Worm (Caenorhabditis elegans): ENCODE data around the gene lgc-14.
A peak's percentile ranks its signal among the peaks of the same experiment; 100 is the strongest.

ce11 chrX:12097995-12098394 lies 13.3 kb upstream of the lgc-14 start:
- TF ChIP-seq unc-62 (GFP tag; optimal IDR thresholded peaks at IDR 0.05 in 1 of 2) (peak in 1 of 2 experiments; percentile 15), unc-62 (tag; optimal IDR thresholded peaks at IDR 0.05) (no peak), nhr-28 (tag; optimal IDR thresholded peaks at IDR 0.05) (no peak), lin-15B (tag; optimal IDR thresholded peaks at IDR 0.05) (no peak), ama-1 (optimal IDR thresholded peaks at IDR 0.05) (no peak), ZK546.5 (tag; optimal IDR thresholded peaks at IDR 0.05) (no peak), nhr-76 (tag; optimal IDR thresholded peaks at IDR 0.05) (no peak), lin-39 (tag; optimal IDR thresholded peaks at IDR 0.05) (no peak), zfp-3 (GFP tag; conservative IDR thresholded peaks at IDR 0.05) (no peak)

Measured in whole organism, L4 larva.